Worm (Caenorhabditis elegans): ENCODE results near the gene cdkl-1.

- TF ChIP-seq him-1 (tag; optimal IDR thresholded peaks at IDR 0.05): no peak
- TF ChIP-seq W03F9.2 (tag; optimal IDR thresholded peaks at IDR 0.05): no peak
- TF ChIP-seq dao-5 (tag; optimal IDR thresholded peaks at IDR 0.05): no peak
Observed at ce11 chrV:11104408-11104807, 5.7 kb downstream of the cdkl-1 start.
